Fruit fly (Drosophila melanogaster): Measurements from ENCODE around the gene CG10428.
A peak's percentile ranks its signal among the peaks of the same experiment; 100 is the strongest.

The CG10428 gene

DNA sequence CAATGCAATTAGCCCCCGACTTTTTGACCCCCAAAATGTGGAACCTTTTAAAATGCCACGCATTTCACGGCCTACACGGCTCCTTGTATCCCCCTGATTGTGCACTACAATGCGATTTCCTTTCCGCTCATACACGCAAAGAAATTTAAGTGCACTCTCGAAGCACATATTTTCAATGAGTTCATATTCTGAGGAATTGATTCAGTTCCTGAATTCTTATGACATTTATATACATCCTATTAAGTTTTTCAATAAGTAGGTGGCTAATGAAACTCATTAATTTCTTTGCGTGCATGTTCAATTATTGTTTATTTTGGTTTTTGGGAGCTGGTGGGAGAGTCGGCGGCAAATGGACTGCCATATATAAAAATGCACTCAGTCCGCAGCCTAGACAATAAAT lies 49.4 kb upstream of the CG10428 start (continued):
- peak; percentile 51 for TF ChIP-seq Antp (GFP tag; optimal IDR thresholded peaks at IDR 0.05)
- TF ChIP-seq lmd (GFP tag; IDR thresholded peaks at IDR 0.05): peak; percentile 62
- TF ChIP-seq CG11093 (GFP tag; IDR thresholded peaks at IDR 0.05): 0 out of 3 replicates have a peak, but pooled peaks have one; percentile 45
- TF ChIP-seq CG11504 (tag; optimal IDR thresholded peaks at IDR 0.05): peak; percentile 66
- TF ChIP-seq sd (tag; optimal IDR thresholded peaks at IDR 0.05): no peak
- peak; percentile 28 for TF ChIP-seq ERR (GFP tag; optimal IDR thresholded peaks at IDR 0.05)
- TF ChIP-seq CG10543 (GFP tag; optimal IDR thresholded peaks at IDR 0.05): peak; percentile 12
- no peak for TF ChIP-seq CG15479 (GFP tag; optimal IDR thresholded peaks at IDR 0.05)
- no peak for TF ChIP-seq sr (GFP tag; IDR thresholded peaks at IDR 0.05)
- TF ChIP-seq onecut (GFP tag; IDR thresholded peaks at IDR 0.05): no peak; the same call in 1 of the 2 replicates
- TF ChIP-seq CG3065 (GFP tag; optimal IDR thresholded peaks at IDR 0.05): peak; percentile 29
- peak in 1 of 3 experiments; percentile 84 for TF ChIP-seq lola (GFP tag; optimal IDR thresholded peaks at IDR 0.05)
- no peak for TF ChIP-seq CG7987 (GFP tag; optimal IDR thresholded peaks at IDR 0.05)
- no peak for TF ChIP-seq Atf6 (GFP tag; IDR thresholded peaks at IDR 0.05)
- no peak for TF ChIP-seq CG4617 (GFP tag; optimal IDR thresholded peaks at IDR 0.05; ENCODE audit: borderline replicate concordance)
- TF ChIP-seq CG2120 (GFP tag; optimal IDR thresholded peaks at IDR 0.05): no peak
- no peak for TF ChIP-seq CG15073 (GFP tag; optimal IDR thresholded peaks at IDR 0.05)
- no peak for TF ChIP-seq GATAe (GFP tag; conservative IDR thresholded peaks at IDR 0.05)
- TF ChIP-seq CG1603 (tag; optimal IDR thresholded peaks at IDR 0.05): peak; percentile 88
- TF ChIP-seq HLH54F (GFP tag; optimal IDR thresholded peaks at IDR 0.05): peak; percentile 10
- peak; percentile 52; the same call in 1 of the 2 replicates for TF ChIP-seq CG31441 (GFP tag; IDR thresholded peaks at IDR 0.05)
- peak; percentile 69 to 86 for TF ChIP-seq chif (GFP tag; optimal IDR thresholded peaks at IDR 0.05)
- no peak for TF ChIP-seq ac (GFP tag; optimal IDR thresholded peaks at IDR 0.05)
- peak; percentile 88 for TF ChIP-seq CG18262 (tag; optimal IDR thresholded peaks at IDR 0.05)
- peak; percentile 31 for TF ChIP-seq crc (GFP tag; optimal IDR thresholded peaks at IDR 0.05)
- no peak for TF ChIP-seq D (optimal IDR thresholded peaks at IDR 0.05)
- TF ChIP-seq D (GFP tag; optimal IDR thresholded peaks at IDR 0.05): peak; percentile 78
- TF ChIP-seq amos (GFP tag; IDR thresholded peaks at IDR 0.05; ENCODE audit: partially characterized antibody): no peak
- peak; percentile 17 for TF ChIP-seq her (GFP tag; optimal IDR thresholded peaks at IDR 0.05)
- no peak for TF ChIP-seq sc (optimal IDR thresholded peaks at IDR 0.05)
- peak; percentile 82 for TF ChIP-seq sc (GFP tag; optimal IDR thresholded peaks at IDR 0.05)
- no peak for TF ChIP-seq hbn (GFP tag; IDR thresholded peaks at IDR 0.05; ENCODE audit: partially characterized antibody)
- peak; percentile 37; the same call in 1 of the 3 replicates for TF ChIP-seq tgo (GFP tag; IDR thresholded peaks at IDR 0.05)
- TF ChIP-seq CG32767 (GFP tag; IDR thresholded peaks at IDR 0.05): no peak
- TF ChIP-seq CG2199 (GFP tag; IDR thresholded peaks at IDR 0.05): no peak
- TF ChIP-seq D19B (GFP tag; optimal IDR thresholded peaks at IDR 0.05): no peak
- peak; percentile 11 to 29 for TF ChIP-seq Hr51 (GFP tag; optimal IDR thresholded peaks at IDR 0.05)
- peak; percentile 73 for TF ChIP-seq CG2678 (tag; optimal IDR thresholded peaks at IDR 0.05)
- no peak for TF ChIP-seq vnd (GFP tag; IDR thresholded peaks at IDR 0.05; ENCODE audit: partially characterized antibody)
- TF ChIP-seq sens-2 (GFP tag; IDR thresholded peaks at IDR 0.05): peak; percentile 70
- peak; percentile 60; the same call in 1 of the 3 replicates for TF ChIP-seq ken (GFP tag; IDR thresholded peaks at IDR 0.05)
- TF ChIP-seq CG31388 (GFP tag; optimal IDR thresholded peaks at IDR 0.05): peak; percentile 8
- no peak for TF ChIP-seq crp (GFP tag; optimal IDR thresholded peaks at IDR 0.05)
- TF ChIP-seq CG4854 (GFP tag; optimal IDR thresholded peaks at IDR 0.05): no peak
- no peak for TF ChIP-seq ham (GFP tag; IDR thresholded peaks at IDR 0.05)
- peak; percentile 73 for TF ChIP-seq CG3407 (GFP tag; optimal IDR thresholded peaks at IDR 0.05)
- no peak for TF ChIP-seq CG2116 (GFP tag; optimal IDR thresholded peaks at IDR 0.05)
- TF ChIP-seq CG15269 (tag; optimal IDR thresholded peaks at IDR 0.05): peak; percentile 19
- TF ChIP-seq tx (GFP tag; optimal IDR thresholded peaks at IDR 0.05): peak; percentile 5
- TF ChIP-seq ci (GFP tag; IDR thresholded peaks at IDR 0.05): peak; percentile 85; the same call in 2 of the 3 replicates
- peak; percentile 8 for TF ChIP-seq CG3838 (GFP tag; optimal IDR thresholded peaks at IDR 0.05)
